Fruit fly (Drosophila melanogaster): Measurements from ENCODE around the gene RpL17.

RpL17 gene

dm6 chrX:6770924-6771323, 26.9 kb upstream of the RpL17 start, which contains the start of gene Coq7 (continued):
- no peak for TF ChIP-seq CG8089 (GFP tag; optimal IDR thresholded peaks at IDR 0.05)
- peak; percentile 88 for TF ChIP-seq CG13775 (GFP tag; optimal IDR thresholded peaks at IDR 0.05)
- peak; percentile 85 for TF ChIP-seq CG17328 (GFP tag; IDR thresholded peaks at IDR 0.05)
- peak; percentile 80 for TF ChIP-seq CG6175 (GFP tag; IDR thresholded peaks at IDR 0.05)
- peak; percentile 45 for TF ChIP-seq Antp (GFP tag; optimal IDR thresholded peaks at IDR 0.05)
- peak; percentile 92 for TF ChIP-seq CG6689 (GFP tag; IDR thresholded peaks at IDR 0.05)
- TF ChIP-seq Eip74EF (GFP tag; optimal IDR thresholded peaks at IDR 0.05) = no peak
- TF ChIP-seq hth (optimal IDR thresholded peaks at IDR 0.05) = no peak
- TF ChIP-seq Atf6 (GFP tag; IDR thresholded peaks at IDR 0.05) = peak; percentile 87
- peak; percentile 63; the same call in 1 of the 2 replicates for TF ChIP-seq dati (GFP tag; IDR thresholded peaks at IDR 0.05)
- no peak for TF ChIP-seq CG11504 (tag; optimal IDR thresholded peaks at IDR 0.05)
- TF ChIP-seq amos (GFP tag; IDR thresholded peaks at IDR 0.05; ENCODE audit: partially characterized antibody) = peak; percentile 94
- TF ChIP-seq bcd (GFP tag; optimal IDR thresholded peaks at IDR 0.05) = peak; percentile 83
- peak; percentile 67; the same call in 1 of the 2 replicates for TF ChIP-seq sim (GFP tag; IDR thresholded peaks at IDR 0.05)
- peak; percentile 62 for TF ChIP-seq CG6813 (GFP tag; optimal IDR thresholded peaks at IDR 0.05)
- TF ChIP-seq ken (GFP tag; IDR thresholded peaks at IDR 0.05) = peak; percentile 92
- peak in 1 of 3 experiments; percentile 86 for TF ChIP-seq lola (GFP tag; optimal IDR thresholded peaks at IDR 0.05)
- TF ChIP-seq NK7.1 (GFP tag; optimal IDR thresholded peaks at IDR 0.05) = peak; percentile 3
- TF ChIP-seq onecut (GFP tag; IDR thresholded peaks at IDR 0.05) = peak; percentile 63
- TF ChIP-seq chm (GFP tag; IDR thresholded peaks at IDR 0.05) = peak; percentile 87
- no peak for TF ChIP-seq psq (GFP tag; optimal IDR thresholded peaks at IDR 0.05)
- TF ChIP-seq CG18619 (GFP tag; optimal IDR thresholded peaks at IDR 0.05) = peak; percentile 80
- peak; percentile 54 for TF ChIP-seq fd64A (GFP tag; optimal IDR thresholded peaks at IDR 0.05)
- TF ChIP-seq Jarid2 (GFP tag; optimal IDR thresholded peaks at IDR 0.05) = no peak
- TF ChIP-seq CG5953 (GFP tag; IDR thresholded peaks at IDR 0.05) = peak; percentile 81
- peak; percentile 90 for TF ChIP-seq H2.0 (GFP tag; IDR thresholded peaks at IDR 0.05)
- peak; percentile 76 for TF ChIP-seq E2f2 (GFP tag; IDR thresholded peaks at IDR 0.05)
- TF ChIP-seq HHEX (GFP tag; optimal IDR thresholded peaks at IDR 0.05) = peak; percentile 80
- TF ChIP-seq toy (GFP tag; IDR thresholded peaks at IDR 0.05) = peak; percentile 50; the same call in 1 of the 2 replicates
- TF ChIP-seq eyg (GFP tag; optimal IDR thresholded peaks at IDR 0.05) = no peak
- TF ChIP-seq MTF-1 (GFP tag; optimal IDR thresholded peaks at IDR 0.05; ENCODE audit: borderline replicate concordance) = peak; percentile 56
- no peak for TF ChIP-seq tio (GFP tag; optimal IDR thresholded peaks at IDR 0.05)
- no peak for TF ChIP-seq abd-A (tag; optimal IDR thresholded peaks at IDR 0.05)
- TF ChIP-seq pzg (GFP tag; optimal IDR thresholded peaks at IDR 0.05) = peak; percentile 66
- TF ChIP-seq CG18262 (tag; optimal IDR thresholded peaks at IDR 0.05) = peak; percentile 84
- peak; percentile 84 for TF ChIP-seq NfI (GFP tag; optimal IDR thresholded peaks at IDR 0.05)
- TF ChIP-seq CG3838 (GFP tag; optimal IDR thresholded peaks at IDR 0.05) = no peak
- TF ChIP-seq sima (GFP tag; optimal IDR thresholded peaks at IDR 0.05) = no peak
- peak; percentile 89 for TF ChIP-seq dmrt11E (tag; optimal IDR thresholded peaks at IDR 0.05)
- TF ChIP-seq CG10543 (GFP tag; optimal IDR thresholded peaks at IDR 0.05) = no peak
- peak; percentile 62 for TF ChIP-seq pum (GFP tag; optimal IDR thresholded peaks at IDR 0.05)
- no peak for TF ChIP-seq eve (GFP tag; optimal IDR thresholded peaks at IDR 0.05)
- peak; percentile 95 for TF ChIP-seq ci (GFP tag; IDR thresholded peaks at IDR 0.05)
- peak; percentile 89 for TF ChIP-seq Rx (GFP tag; IDR thresholded peaks at IDR 0.05)
- TF ChIP-seq mirr (GFP tag; optimal IDR thresholded peaks at IDR 0.05) = no peak
- peak; percentile 94 for TF ChIP-seq sens (GFP tag)
- peak; percentile 79 for TF ChIP-seq Oaz (GFP tag; IDR thresholded peaks at IDR 0.05)
- TF ChIP-seq zfh2 (GFP tag; optimal IDR thresholded peaks at IDR 0.05) = peak; percentile 61
- peak; percentile 88 for TF ChIP-seq nmo (GFP tag; optimal IDR thresholded peaks at IDR 0.05)
- TF ChIP-seq CG13624 (GFP tag; optimal IDR thresholded peaks at IDR 0.05) = peak; percentile 62
- TF ChIP-seq grn (GFP tag; optimal IDR thresholded peaks at IDR 0.05) = peak; percentile 81

Measured in whole organism, embryonic.